Fruit fly (Drosophila melanogaster) whole organism, prepupa: Measurements from ENCODE around the gene Ire1.

Experiments used
- CG1621 ChIP-seq: fragments of 200-800 bp; sonication (Bioruptor generic); optimal IDR thresholded peaks from 3 replicates; lab custom pipeline; 2018; ENCODE audit warnings: missing biosample characterization, mild to moderate bottlenecking, missing genetic modification characterization
- CG32006 ChIP-seq: fragments of 200-800 bp; sonication (Bioruptor generic); optimal IDR thresholded peaks from 3 replicates; lab custom pipeline; 2017; ENCODE audit warnings: missing biosample characterization, mild to moderate bottlenecking, missing genetic modification characterization
- CG3919 ChIP-seq: fragments of 200-800 bp; sonication (Bioruptor generic); optimal IDR thresholded peaks from 3 replicates; lab custom pipeline; 2016; ENCODE audit warnings: missing biosample characterization, missing genetic modification characterization
- CG4318 ChIP-seq: fragments of 200-800 bp; sonication (Bioruptor generic); optimal IDR thresholded peaks from 3 replicates; lab custom pipeline; 2017; ENCODE audit warnings: missing biosample characterization, mild to moderate bottlenecking, missing genetic modification characterization
- CG6854 ChIP-seq: fragments of 200-800 bp; sonication (Bioruptor generic); optimal IDR thresholded peaks from 2 replicates; lab custom pipeline; 2017; ENCODE audit warnings: missing biosample characterization, mild to moderate bottlenecking, missing genetic modification characterization
- CG8119 ChIP-seq: fragments of 200-800 bp; sonication (Bioruptor generic); IDR thresholded peaks from 3 replicates; pipeline ENCODE4 v1.3.6; 2022; ENCODE audit warnings: missing biosample characterization, missing genetic modification characterization
- Eip75B ChIP-seq: fragments of 200-800 bp; sonication (Bioruptor generic); optimal IDR thresholded peaks from 3 replicates; lab custom pipeline; 2016; ENCODE audit warnings: missing biosample characterization, missing genetic modification characterization
- Hr39 ChIP-seq: fragments of 200-800 bp; sonication (Bioruptor generic); optimal IDR thresholded peaks from 2 replicates; lab custom pipeline; 2016; ENCODE audit warnings: missing biosample characterization, missing genetic modification characterization
- Lpt ChIP-seq: fragments of 200-800 bp; sonication (Bioruptor generic); optimal IDR thresholded peaks from 3 replicates; lab custom pipeline; 2016; ENCODE audit warnings: missing biosample characterization, missing genetic modification characterization
- OdsH ChIP-seq: fragments of 200-800 bp; sonication (Bioruptor generic); optimal IDR thresholded peaks from 3 replicates; lab custom pipeline; 2016; ENCODE audit warnings: missing biosample characterization, missing genetic modification characterization
- Sox102F ChIP-seq: fragments of 200-800 bp; sonication (Bioruptor generic); optimal IDR thresholded peaks from 2 replicates; lab custom pipeline; 2016; ENCODE audit warnings: missing biosample characterization, mild to moderate bottlenecking, missing genetic modification characterization
- achi ChIP-seq: fragments of 200-800 bp; sonication (Bioruptor generic); optimal IDR thresholded peaks from 3 replicates; lab custom pipeline; 2016; ENCODE audit warnings: missing biosample characterization, missing genetic modification characterization
- dac ChIP-seq: fragments of 200-800 bp; sonication (Bioruptor generic); optimal IDR thresholded peaks from 2 replicates; lab custom pipeline; 2017; ENCODE audit warnings: missing biosample characterization, mild to moderate bottlenecking, missing genetic modification characterization
- fkh ChIP-seq: fragments of 200-800 bp; sonication (Bioruptor generic); optimal IDR thresholded peaks from 3 replicates; lab custom pipeline; 2017; ENCODE audit warnings: missing biosample characterization, mild to moderate bottlenecking, missing genetic modification characterization, moderate library complexity

- no peak for TF ChIP-seq dac (GFP tag; lab: Kevin White, UChicago)
- peak; percentile 59 for TF ChIP-seq CG1621
- peak; percentile 41; the same call in 1 of the 3 replicates for TF ChIP-seq CG8119 (GFP tag; lab: Robert Waterston, UW)
- peak; percentile 36 for TF ChIP-seq Hr39
- peak; percentile 87 for TF ChIP-seq fkh (GFP tag; lab: Kevin White, UChicago)
- TF ChIP-seq OdsH: peak; percentile 53
- no peak for TF ChIP-seq Eip75B (GFP tag; lab: Kevin White, UChicago)
- peak; percentile 45 for TF ChIP-seq CG3919
- no peak for TF ChIP-seq CG4318 (GFP tag; lab: Kevin White, UChicago)
- peak; percentile 11 for TF ChIP-seq Sox102F
- TF ChIP-seq CG32006: no peak
- TF ChIP-seq achi: peak; percentile 82
- no peak for TF ChIP-seq Lpt (GFP tag; lab: Kevin White, UChicago)
- TF ChIP-seq CG6854 (GFP tag; lab: Kevin White, UChicago): peak; percentile 66
Observed at dm6 chr3R:19875118-19875887, 14.2 kb upstream of the Ire1 start, which contains the start of gene Mrp5.
